Worm (Caenorhabditis elegans) whole organism, L4 larva: Measurements from ENCODE around the gene fshr-1.

Experiments
- D1046.2 ChIP-seq: fragments of 200-800 bp; sonication (Bioruptor generic); IDR thresholded peaks from 2 replicates; pipeline ENCODE4 v1.3.6; 2022; ENCODE audit warnings: missing genetic modification characterization, missing compliant biosample characterization
- ZK546.5 ChIP-seq, 2 experiments: sonication (generic microtip); optimal IDR thresholded peaks; 2 replicates each; lab custom pipeline; 2017; ENCODE audit warnings: missing biosample characterization in 2 of 2, missing genetic modification characterization in 2 of 2
- aha-1 ChIP-seq: fragments of 150-350 bp; peaks from one replicate; lab custom pipeline; 2014; ENCODE audit warnings: missing biosample characterization, missing genetic modification characterization
- aly-2 ChIP-seq: sonication (generic microtip); optimal IDR thresholded peaks from 2 replicates; lab custom pipeline; 2018; ENCODE audit warnings: missing biosample characterization, missing genetic modification characterization
- arid-1 ChIP-seq: fragments of 200-800 bp; sonication (Bioruptor generic); conservative IDR thresholded peaks from 2 replicates; pipeline ENCODE4 v1.3.6; 2022; ENCODE audit warnings: missing genetic modification reagents, missing genetic modification characterization, missing compliant biosample characterization
- ceh-20 ChIP-seq: fragments of 200-800 bp; sonication (Bioruptor generic); IDR thresholded peaks from 2 replicates; pipeline ENCODE4 v1.3.6; 2022; ENCODE audit warnings: missing genetic modification reagents, missing genetic modification characterization, missing compliant biosample characterization
- ceh-28 ChIP-seq: fragments of 150-350 bp; optimal IDR thresholded peaks from 2 replicates; lab custom pipeline; 2014; ENCODE audit warnings: missing biosample characterization, missing genetic modification reagents, missing genetic modification characterization
- ceh-32 ChIP-seq: sonication (generic microtip); optimal IDR thresholded peaks from 2 replicates; lab custom pipeline; 2016; ENCODE audit warnings: mild to moderate bottlenecking, missing genetic modification characterization, missing compliant biosample characterization; ENCODE audit not compliant: poor library complexity
- ceh-62 ChIP-seq: sonication (generic microtip); optimal IDR thresholded peaks from 2 replicates; lab custom pipeline; 2017; ENCODE audit warnings: missing biosample characterization, missing genetic modification characterization
- daf-12 ChIP-seq: fragments of 150-350 bp; optimal IDR thresholded peaks from 2 replicates; lab custom pipeline; 2014; ENCODE audit warnings: missing biosample characterization, missing genetic modification reagents, missing genetic modification characterization
- dmd-6 ChIP-seq: fragments of 200-800 bp; sonication (Bioruptor generic); IDR thresholded peaks from 2 replicates; pipeline ENCODE4 v1.3.6; 2022; ENCODE audit warnings: missing genetic modification reagents, missing genetic modification characterization, missing compliant biosample characterization
- dmd-9 ChIP-seq: fragments of 200-800 bp; sonication (Bioruptor generic); IDR thresholded peaks from 2 replicates; pipeline ENCODE4 v1.3.6; 2022; ENCODE audit warnings: missing genetic modification reagents, missing genetic modification characterization, missing compliant biosample characterization
- dve-1 ChIP-seq: sonication (generic microtip); optimal IDR thresholded peaks from 2 replicates; lab custom pipeline; 2017; ENCODE audit warnings: antibody characterized with exemption, mild to moderate bottlenecking, missing genetic modification characterization, missing compliant biosample characterization; ENCODE audit not compliant: insufficient read depth
- egl-43 ChIP-seq: fragments of 200-800 bp; sonication (Bioruptor generic); IDR thresholded peaks from 2 replicates; pipeline ENCODE4 v1.3.6; 2022; ENCODE audit warnings: missing genetic modification reagents, missing genetic modification characterization, missing compliant biosample characterization
- gei-8 ChIP-seq: fragments of 200-800 bp; sonication (Bioruptor generic); optimal IDR thresholded peaks from 2 replicates; lab custom pipeline; 2018; ENCODE audit warnings: mild to moderate bottlenecking, missing genetic modification characterization, missing compliant biosample characterization
- hlh-11 ChIP-seq: fragments of 200-800 bp; sonication (Bioruptor generic); optimal IDR thresholded peaks from 2 replicates; lab custom pipeline; 2018; ENCODE audit warnings: mild to moderate bottlenecking, missing genetic modification characterization, missing compliant biosample characterization
- lin-1 ChIP-seq: fragments of 200-800 bp; sonication (Bioruptor generic); IDR thresholded peaks from 2 replicates; pipeline ENCODE4 v1.3.6; 2022; ENCODE audit warnings: missing genetic modification reagents, missing genetic modification characterization, missing compliant biosample characterization
- lin-29 ChIP-seq: fragments of 200-800 bp; sonication (Bioruptor generic); IDR thresholded peaks from 2 replicates; pipeline ENCODE4 v1.3.6; 2022; ENCODE audit warnings: missing genetic modification reagents, missing genetic modification characterization, missing compliant biosample characterization
- lin-39 ChIP-seq: fragments of 150-350 bp; optimal IDR thresholded peaks from 2 replicates; lab custom pipeline; 2014; ENCODE audit warnings: missing biosample characterization, missing genetic modification reagents, missing genetic modification characterization
- madf-9 ChIP-seq: fragments of 200-800 bp; sonication (Bioruptor generic); conservative IDR thresholded peaks from 2 replicates; pipeline ENCODE4 v1.3.6; 2022; ENCODE audit warnings: missing genetic modification reagents, missing genetic modification characterization, missing compliant biosample characterization
- mdt-29 ChIP-seq: fragments of 200-800 bp; sonication (Bioruptor generic); IDR thresholded peaks from 2 replicates; pipeline ENCODE4 v1.3.6; 2022; ENCODE audit warnings: missing genetic modification reagents, missing genetic modification characterization, missing compliant biosample characterization
- mes-2 ChIP-seq: sonication (generic microtip); optimal IDR thresholded peaks from 2 replicates; lab custom pipeline; 2016; ENCODE audit warnings: missing genotype, mild to moderate bottlenecking, missing genetic modification characterization, missing compliant biosample characterization; ENCODE audit not compliant: poor library complexity, severe bottlenecking
- mxl-3 ChIP-seq: fragments of 200-800 bp; sonication (Bioruptor generic); optimal IDR thresholded peaks from 2 replicates; lab custom pipeline; 2018; ENCODE audit warnings: mild to moderate bottlenecking, missing genetic modification characterization, missing compliant biosample characterization
- nhr-10 ChIP-seq: fragments of 150-350 bp; optimal IDR thresholded peaks from 2 replicates; lab custom pipeline; 2014; ENCODE audit warnings: missing biosample characterization, missing genetic modification characterization
- nhr-11 ChIP-seq: fragments of 150-350 bp; optimal IDR thresholded peaks from 2 replicates; lab custom pipeline; 2014; ENCODE audit warnings: missing biosample characterization, missing genetic modification characterization
- nhr-76 ChIP-seq: fragments of 150-350 bp; optimal IDR thresholded peaks from 2 replicates; lab custom pipeline; 2014; ENCODE audit warnings: missing biosample characterization, missing genetic modification characterization
- pha-4 ChIP-seq, 2 experiments: fragments of 150-350 bp in 1 of 2; fragments of 200-800 bp in 1 of 2; sonication (Bioruptor generic) in 1 of 2; IDR thresholded peaks in 1 of 2; optimal IDR thresholded peaks in 1 of 2; 2 replicates each; pipeline versions ENCODE4 v1.3.6 to Lab custom; 2014 to 2022; ENCODE audit warnings: missing genetic modification characterization in 2 of 2, missing genetic modification reagents in 2 of 2, missing biosample characterization in 1 of 2, missing compliant biosample characterization in 1 of 2
- php-3 ChIP-seq: fragments of 200-800 bp; sonication (Bioruptor generic); IDR thresholded peaks from 2 replicates; pipeline ENCODE4 v1.3.6; 2022; ENCODE audit warnings: missing genetic modification reagents, missing genetic modification characterization, missing compliant biosample characterization
- rbr-2 ChIP-seq: sonication (generic microtip); optimal IDR thresholded peaks from 2 replicates; lab custom pipeline; 2016; ENCODE audit warnings: missing genotype, missing genetic modification characterization, missing compliant biosample characterization
- sdz-12 ChIP-seq: fragments of 200-800 bp; sonication (Bioruptor generic); optimal IDR thresholded peaks from 2 replicates; lab custom pipeline; 2018; ENCODE audit warnings: mild to moderate bottlenecking, missing genetic modification characterization, missing compliant biosample characterization
- set-16 ChIP-seq: fragments of 200-800 bp; sonication (Bioruptor generic); IDR thresholded peaks from 2 replicates; pipeline ENCODE4 v1.3.6; 2022; ENCODE audit warnings: missing genetic modification reagents, missing genetic modification characterization, missing compliant biosample characterization
- snpc-1.2 ChIP-seq: fragments of 200-800 bp; sonication (Bioruptor generic); IDR thresholded peaks from 2 replicates; pipeline ENCODE4 v1.3.6; 2022; ENCODE audit warnings: missing genetic modification reagents, missing genetic modification characterization, missing compliant biosample characterization
- spr-1 ChIP-seq: sonication (generic microtip); optimal IDR thresholded peaks from 2 replicates; lab custom pipeline; 2016; ENCODE audit warnings: mild to moderate bottlenecking, missing genetic modification characterization, missing compliant biosample characterization
- spr-3 ChIP-seq: fragments of 200-800 bp; sonication (Bioruptor generic); optimal IDR thresholded peaks from 2 replicates; lab custom pipeline; 2018; ENCODE audit warnings: mild to moderate bottlenecking, missing genetic modification characterization, missing compliant biosample characterization
- unc-39 ChIP-seq: sonication (generic microtip); optimal IDR thresholded peaks from 2 replicates; lab custom pipeline; 2017; ENCODE audit warnings: missing biosample characterization, missing genetic modification characterization
- unc-62 ChIP-seq, 3 experiments: fragments of 150-350 bp in 1 of 3; sonication (generic microtip); optimal IDR thresholded peaks in 2 of 3; peaks in 1 of 3; 1 replicate in 1 of 3; 2 replicates in 2 of 3; lab custom pipeline; 2014 to 2017; ENCODE audit warnings: missing biosample characterization in 3 of 3, missing genetic modification characterization in 3 of 3, missing genetic modification reagents in 3 of 3, missing genotype in 1 of 3
- zfp-3 ChIP-seq: fragments of 200-800 bp; sonication (Bioruptor generic); conservative IDR thresholded peaks from 2 replicates; pipeline ENCODE4 v1.3.6; 2022; ENCODE audit warnings: missing genetic modification reagents, missing genetic modification characterization, missing compliant biosample characterization
- zip-11 ChIP-seq: fragments of 200-800 bp; sonication (Bioruptor generic); IDR thresholded peaks from 2 replicates; pipeline ENCODE4 v1.3.6; 2022; ENCODE audit warnings: missing genetic modification characterization, missing compliant biosample characterization

Gene fshr-1

DNA sequence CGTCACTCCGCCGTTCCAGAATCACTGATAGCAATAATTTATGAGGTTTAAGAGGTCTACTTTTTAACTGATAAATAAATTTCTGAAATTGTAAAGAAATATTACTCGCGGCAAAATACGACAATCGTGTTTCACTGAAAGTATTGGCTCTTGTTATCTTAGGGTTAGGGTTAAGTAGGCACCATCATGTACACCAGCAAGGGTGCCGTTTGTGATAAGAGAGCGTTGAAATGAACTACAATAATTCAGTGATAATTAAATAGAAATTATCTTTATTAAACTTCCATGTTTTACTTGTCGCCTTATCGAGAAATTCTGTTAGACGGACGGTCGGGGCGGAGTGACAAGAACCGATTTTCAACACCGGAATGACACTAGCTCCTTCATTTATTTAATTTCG, 36.0 kb downstream of the fshr-1 start (continued):
- no peak for TF ChIP-seq mxl-3 (GFP tag; lab: Kevin White, UChicago)
- TF ChIP-seq gei-8 (GFP tag; lab: Kevin White, UChicago) = no peak
- TF ChIP-seq ceh-62 (tag; lab: Kevin White, UChicago) = no peak
- TF ChIP-seq dmd-9 (GFP tag; lab: Robert Waterston, UW) = no peak
- TF ChIP-seq nhr-10 (tag; lab: Kevin White, UChicago) = no peak
- TF ChIP-seq set-16 (GFP tag; lab: Robert Waterston, UW) = no peak
- TF ChIP-seq arid-1 (GFP tag; lab: Robert Waterston, UW) = no peak
- TF ChIP-seq aly-2 (tag; lab: Kevin White, UChicago) = no peak
- TF ChIP-seq D1046.2 = no peak
- TF ChIP-seq ZK546.5 (tag; optimal IDR thresholded peaks at IDR 0.05; lab: Kevin White, UChicago) = no peak
- no peak for TF ChIP-seq mes-2
- TF ChIP-seq dve-1 (tag; lab: Kevin White, UChicago) = peak; percentile 61
- no peak for TF ChIP-seq ceh-28 (tag; lab: Kevin White, UChicago)
- no peak for TF ChIP-seq sdz-12 (GFP tag; lab: Kevin White, UChicago)
- TF ChIP-seq zip-11 = no peak
- no peak for TF ChIP-seq ceh-20
- TF ChIP-seq hlh-11 = peak; percentile 74
- TF ChIP-seq spr-1 (tag; lab: Kevin White, UChicago) = no peak
- TF ChIP-seq nhr-76 = no peak
- no peak for TF ChIP-seq egl-43 (GFP tag; lab: Robert Waterston, UW)
- TF ChIP-seq lin-39 (tag; lab: Kevin White, UChicago) = no peak
- TF ChIP-seq lin-1 (GFP tag; lab: Robert Waterston, UW) = no peak
- no peak for TF ChIP-seq nhr-11
- no peak for TF ChIP-seq ceh-32 (tag; lab: Kevin White, UChicago)
- TF ChIP-seq pha-4 (GFP tag; IDR thresholded peaks at IDR 0.05; lab: Robert Waterston, UW) = no peak
- TF ChIP-seq pha-4 (tag; optimal IDR thresholded peaks at IDR 0.05; lab: Kevin White, UChicago) = no peak
- TF ChIP-seq snpc-1.2 (GFP tag; lab: Robert Waterston, UW) = no peak
- TF ChIP-seq php-3 (GFP tag; lab: Robert Waterston, UW) = 0 out of 2 replicates have a peak, but pooled peaks have one; percentile 37
- no peak for TF ChIP-seq rbr-2 (tag; lab: Kevin White, UChicago)
- TF ChIP-seq spr-3 (GFP tag; lab: Kevin White, UChicago) = no peak
- no peak for TF ChIP-seq aha-1 (tag; lab: Kevin White, UChicago)
- TF ChIP-seq mdt-29 (GFP tag; lab: Robert Waterston, UW) = no peak

DNA sequence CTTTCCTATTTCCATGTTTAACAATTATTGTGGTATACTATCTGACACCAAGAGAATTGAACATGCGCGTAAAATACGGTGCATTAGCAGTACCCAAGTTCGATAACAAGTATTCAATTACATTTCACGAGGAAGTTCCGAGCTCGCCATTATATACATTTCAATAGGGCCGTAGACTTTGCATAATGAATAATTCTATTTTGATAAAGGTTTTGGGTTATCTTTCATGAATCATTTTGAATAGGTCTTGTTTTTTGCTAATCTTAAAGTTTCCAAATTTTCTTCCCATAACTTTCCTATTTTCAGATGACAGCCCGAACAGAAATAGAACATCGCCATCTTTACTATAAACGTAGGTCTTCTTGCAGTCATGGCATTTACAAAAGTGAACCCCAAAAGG, 36.6 kb downstream of the fshr-1 start, which contains the start of gene C50H2.13:
C50H2.13 (plus strand) TSS at position 301 of the 400 bp plus-strand sequence.
- TF ChIP-seq aha-1 (tag; lab: Kevin White, UChicago) (peak; percentile 46), dve-1 (tag; lab: Kevin White, UChicago) (no peak)

DNA sequence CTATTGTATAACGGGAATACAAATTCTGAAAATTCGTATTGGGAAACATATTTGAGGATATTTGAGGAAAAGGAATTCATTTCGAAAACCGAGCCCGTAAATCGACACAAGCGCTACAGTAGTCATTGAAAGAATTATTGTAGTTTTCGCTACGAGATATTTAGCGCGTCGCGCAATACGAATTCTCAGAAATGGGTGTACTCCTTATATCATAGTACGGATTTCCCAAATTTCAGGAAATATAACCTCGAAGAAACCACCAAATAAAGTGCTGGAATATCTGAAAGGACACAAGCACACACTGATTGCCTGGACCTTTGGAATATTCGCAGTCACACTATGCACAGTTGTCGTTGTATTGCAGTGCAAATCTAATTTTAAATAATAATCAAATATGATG, 37.7 kb downstream of the fshr-1 start:
- TF ChIP-seq unc-39 (tag; lab: Kevin White, UChicago) = no peak
- TF ChIP-seq zfp-3 (GFP tag; lab: Robert Waterston, UW) = no peak
- TF ChIP-seq daf-12 (tag; lab: Kevin White, UChicago) = no peak
- TF ChIP-seq lin-29 = no peak
- peak in 1 of 2 experiments; percentile 25 for TF ChIP-seq unc-62 (GFP tag; optimal IDR thresholded peaks at IDR 0.05 in 1 of 2; lab: Kevin White, UChicago)
- no peak for TF ChIP-seq unc-62 (tag; optimal IDR thresholded peaks at IDR 0.05; lab: Kevin White, UChicago)
- TF ChIP-seq madf-9 = no peak
- TF ChIP-seq dmd-6 (GFP tag; lab: Robert Waterston, UW) = no peak
